Worm (Caenorhabditis elegans): ENCODE measurements around the gene ari-2.

DNA sequence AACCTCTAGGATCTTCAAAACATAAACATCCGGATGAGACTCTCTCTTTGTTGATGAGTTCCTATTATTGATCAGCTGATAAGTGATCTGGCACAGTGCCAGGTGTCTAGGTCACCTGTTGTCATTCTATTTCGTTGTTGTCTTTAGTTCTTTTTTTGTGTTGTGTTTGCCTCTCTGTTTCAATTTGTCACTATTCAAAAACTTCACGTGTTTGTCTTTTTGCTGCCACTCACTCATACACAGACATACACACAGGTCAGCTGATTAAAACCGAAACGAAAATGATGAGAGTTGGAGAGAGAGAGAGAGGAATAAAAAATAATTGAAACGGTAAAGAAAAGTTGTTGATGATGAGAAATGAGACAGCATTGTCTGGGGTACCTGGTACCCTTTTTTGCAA is 40.2 kb downstream of the ari-2 start:
- TF ChIP-seq spr-3 (GFP tag; optimal IDR thresholded peaks at IDR 0.05) (no peak), T20F7.1 (GFP tag; optimal IDR thresholded peaks at IDR 0.05) (peak; percentile 75), mep-1 (tag; optimal IDR thresholded peaks at IDR 0.05) (peak; percentile 79), nhr-28 (tag; optimal IDR thresholded peaks at IDR 0.05) (peak; percentile 94), nhr-6 (tag; optimal IDR thresholded peaks at IDR 0.05) (peak; percentile 37), madf-5 (GFP tag; IDR thresholded peaks at IDR 0.05) (no peak), zag-1 (tag; optimal IDR thresholded peaks at IDR 0.05) (no peak), pha-4 (GFP tag; IDR thresholded peaks at IDR 0.05) (no peak; the same call in 1 of the 2 replicates), pha-4 (tag; optimal IDR thresholded peaks at IDR 0.05) (peak; percentile 76)

Measured in whole organism, L4 larva.